Fruit fly (Drosophila melanogaster): ENCODE data around the gene Pxd.

Pxd gene

dm6 chr3R:16983001-16983400 lies 31.4 kb upstream of the Pxd start:
- TF ChIP-seq achi (GFP tag; optimal IDR thresholded peaks at IDR 0.05) = no peak
- no peak for TF ChIP-seq CG16779 (tag; optimal IDR thresholded peaks at IDR 0.05)
- TF ChIP-seq svp (GFP tag) = no peak
- no peak for TF ChIP-seq Smox (GFP tag; optimal IDR thresholded peaks at IDR 0.05)
- TF ChIP-seq Lpt (GFP tag; optimal IDR thresholded peaks at IDR 0.05) = no peak
- no peak for TF ChIP-seq esn (GFP tag; optimal IDR thresholded peaks at IDR 0.05)
- no peak for TF ChIP-seq CG11294 (GFP tag; IDR thresholded peaks at IDR 0.05)
- TF ChIP-seq Gug (GFP tag; IDR thresholded peaks at IDR 0.05) = no peak
- TF ChIP-seq net (GFP tag; optimal IDR thresholded peaks at IDR 0.05) = no peak
- no peak for TF ChIP-seq Sox14 (GFP tag; optimal IDR thresholded peaks at IDR 0.05)
- no peak for TF ChIP-seq CG6792 (GFP tag; optimal IDR thresholded peaks at IDR 0.05)
- no peak for TF ChIP-seq CG11762 (GFP tag; optimal IDR thresholded peaks at IDR 0.05; ENCODE audit: insufficient read depth)
- TF ChIP-seq CG34406 (GFP tag; optimal IDR thresholded peaks at IDR 0.05) = no peak
- TF ChIP-seq CG10631 (GFP tag; optimal IDR thresholded peaks at IDR 0.05) = no peak
- no peak for TF ChIP-seq CG32006 (GFP tag; optimal IDR thresholded peaks at IDR 0.05)
- TF ChIP-seq CG7368 (GFP tag; optimal IDR thresholded peaks at IDR 0.05) = no peak
- no peak for TF ChIP-seq CG11902 (GFP tag; optimal IDR thresholded peaks at IDR 0.05)
- no peak for TF ChIP-seq fkh (GFP tag; optimal IDR thresholded peaks at IDR 0.05)

- TF ChIP-seq cyc (GFP tag; optimal IDR thresholded peaks at IDR 0.05) (no peak), CG11762 (GFP tag; optimal IDR thresholded peaks at IDR 0.05; ENCODE audit: insufficient read depth) (no peak), CG8319 (GFP tag; optimal IDR thresholded peaks at IDR 0.05) (no peak), dsx (GFP tag; optimal IDR thresholded peaks at IDR 0.05; ENCODE audit: poor library complexity, severe bottlenecking) (no peak), Ets21C (GFP tag; optimal IDR thresholded peaks at IDR 0.05) (no peak)
Observed at dm6 chr3R:16984221-16984620, 30.2 kb upstream of the Pxd start.

dm6 chr3R:16985547-16985946 lies 28.8 kb upstream of the Pxd start:
- TF ChIP-seq Sox15 (GFP tag; optimal IDR thresholded peaks at IDR 0.05) = peak; percentile 32
- no peak for TF ChIP-seq fkh (GFP tag; optimal IDR thresholded peaks at IDR 0.05)
- peak; percentile 81 for TF ChIP-seq CG31627 (GFP tag; optimal IDR thresholded peaks at IDR 0.05)
- TF ChIP-seq CG7368 (GFP tag; optimal IDR thresholded peaks at IDR 0.05) = no peak
- TF ChIP-seq Met (GFP tag; optimal IDR thresholded peaks at IDR 0.05) = peak; percentile 43
- TF ChIP-seq CG1621 (tag; optimal IDR thresholded peaks at IDR 0.05) = no peak
- TF ChIP-seq achi (GFP tag; optimal IDR thresholded peaks at IDR 0.05) = peak; percentile 13
- TF ChIP-seq topi (GFP tag; optimal IDR thresholded peaks at IDR 0.05) = peak; percentile 73
- peak; percentile 52 for TF ChIP-seq Sox14 (GFP tag; optimal IDR thresholded peaks at IDR 0.05)
- no peak for TF ChIP-seq Gug (GFP tag; IDR thresholded peaks at IDR 0.05)
- no peak for TF ChIP-seq CG6163 (GFP tag; IDR thresholded peaks at IDR 0.05)
- TF ChIP-seq CG16779 (tag; optimal IDR thresholded peaks at IDR 0.05) = no peak
- TF ChIP-seq spab (GFP tag; optimal IDR thresholded peaks at IDR 0.05) = no peak
- peak; percentile 5 for TF ChIP-seq CG8319 (GFP tag; optimal IDR thresholded peaks at IDR 0.05)
- peak; percentile 32 for TF ChIP-seq OdsH (GFP tag; optimal IDR thresholded peaks at IDR 0.05)
- no peak for TF ChIP-seq CG6854 (GFP tag; optimal IDR thresholded peaks at IDR 0.05)
- peak; percentile 30 for TF ChIP-seq CG11902 (GFP tag; optimal IDR thresholded peaks at IDR 0.05)
- TF ChIP-seq Hr4 (GFP tag; optimal IDR thresholded peaks at IDR 0.05) = peak; percentile 1
- TF ChIP-seq dsx (GFP tag; optimal IDR thresholded peaks at IDR 0.05; ENCODE audit: poor library complexity, severe bottlenecking) = no peak
- TF ChIP-seq ss (GFP tag; optimal IDR thresholded peaks at IDR 0.05) = no peak
- TF ChIP-seq CG9139 (GFP tag; optimal IDR thresholded peaks at IDR 0.05) = no peak
- TF ChIP-seq Lpt (GFP tag; optimal IDR thresholded peaks at IDR 0.05) = no peak
- TF ChIP-seq CG10669 (GFP tag; optimal IDR thresholded peaks at IDR 0.05) = no peak
- peak; percentile 50 for TF ChIP-seq acj6 (GFP tag; optimal IDR thresholded peaks at IDR 0.05)
- TF ChIP-seq Ets96B (tag; optimal IDR thresholded peaks at IDR 0.05) = no peak
- no peak for TF ChIP-seq CG6808 (GFP tag; optimal IDR thresholded peaks at IDR 0.05)
- peak; percentile 19 for TF ChIP-seq CG34406 (GFP tag; optimal IDR thresholded peaks at IDR 0.05)
- TF ChIP-seq svp (GFP tag) = peak; percentile 86
- TF ChIP-seq CG8632 (GFP tag; optimal IDR thresholded peaks at IDR 0.05) = peak; percentile 17
- TF ChIP-seq vri (GFP tag; optimal IDR thresholded peaks at IDR 0.05) = no peak
- peak; percentile 5 for TF ChIP-seq CG10631 (GFP tag; optimal IDR thresholded peaks at IDR 0.05)
- TF ChIP-seq Smox (GFP tag; optimal IDR thresholded peaks at IDR 0.05) = peak; percentile 70
- TF ChIP-seq net (GFP tag; optimal IDR thresholded peaks at IDR 0.05) = no peak
- peak; percentile 70 for TF ChIP-seq Eip78C (GFP tag)
- no peak for TF ChIP-seq fd85E (GFP tag; optimal IDR thresholded peaks at IDR 0.05)
- no peak for TF ChIP-seq CG6276 (GFP tag; optimal IDR thresholded peaks at IDR 0.05)
- TF ChIP-seq eg (GFP tag; IDR thresholded peaks at IDR 0.05) = no peak
- TF ChIP-seq esn (GFP tag; optimal IDR thresholded peaks at IDR 0.05) = peak; percentile 75
- peak; percentile 20 for TF ChIP-seq Blimp-1 (GFP tag; optimal IDR thresholded peaks at IDR 0.05)
- TF ChIP-seq CG4318 (GFP tag; optimal IDR thresholded peaks at IDR 0.05) = no peak
